Worm (Caenorhabditis elegans): ENCODE data around the gene Y81B9A.4.
"Not testable (repeated sequence)": the region's sequence is repeated elsewhere in the genome, so short reads cannot be mapped to it uniquely, and the experiment has no call there.

The Y81B9A.4 gene

DNA sequence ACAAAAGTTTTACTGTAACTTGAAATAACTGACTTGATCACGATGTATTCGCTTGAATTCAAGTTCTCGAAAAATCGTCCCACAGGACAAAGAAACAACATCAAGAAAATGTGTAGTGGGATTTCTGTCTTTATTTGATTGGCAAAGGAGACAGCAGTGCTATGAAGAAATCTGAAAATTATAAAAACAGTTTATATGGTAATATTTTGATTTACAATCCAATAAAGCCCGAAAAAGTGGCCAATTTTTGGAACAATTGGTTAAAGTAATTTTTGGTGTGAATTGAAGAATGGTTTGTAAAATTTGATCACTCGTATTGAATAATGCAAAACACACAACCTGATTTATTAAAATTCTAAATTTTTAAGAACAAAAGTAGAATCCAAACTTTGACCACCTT lies at the start of gene Y81B9A.4:
Y81B9A.4 (minus strand) TSS at position 101 of the 400 bp plus-strand sequence.
- TF ChIP-seq dao-5 (tag; optimal IDR thresholded peaks at IDR 0.05) (no peak), W03F9.2 (tag; optimal IDR thresholded peaks at IDR 0.05) (no peak), him-1 (tag; optimal IDR thresholded peaks at IDR 0.05) (no peak)

DNA sequence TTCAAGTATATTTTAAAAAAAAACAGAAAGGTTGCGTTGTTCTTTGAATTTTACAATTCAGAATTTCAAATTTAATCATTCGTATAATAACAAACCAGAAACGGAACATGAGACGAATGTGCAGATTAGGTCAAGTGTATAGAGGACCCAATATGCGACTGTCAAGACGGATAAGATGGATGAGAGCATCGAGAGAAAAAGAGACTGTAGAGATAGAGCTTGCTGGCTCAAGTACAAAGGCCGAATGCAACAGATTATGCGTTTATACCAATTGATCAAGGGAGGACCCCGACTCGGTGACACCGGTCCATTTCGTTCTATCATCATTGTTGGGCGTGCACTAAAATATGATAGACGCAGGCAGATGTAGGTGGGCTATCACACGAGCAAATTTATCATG lies 49.6 kb upstream of the Y81B9A.4 start:
- TF ChIP-seq him-1 (tag; optimal IDR thresholded peaks at IDR 0.05), result no peak
- TF ChIP-seq W03F9.2 (tag; optimal IDR thresholded peaks at IDR 0.05), result no peak
- TF ChIP-seq dao-5 (tag; optimal IDR thresholded peaks at IDR 0.05), result no peak

DNA sequence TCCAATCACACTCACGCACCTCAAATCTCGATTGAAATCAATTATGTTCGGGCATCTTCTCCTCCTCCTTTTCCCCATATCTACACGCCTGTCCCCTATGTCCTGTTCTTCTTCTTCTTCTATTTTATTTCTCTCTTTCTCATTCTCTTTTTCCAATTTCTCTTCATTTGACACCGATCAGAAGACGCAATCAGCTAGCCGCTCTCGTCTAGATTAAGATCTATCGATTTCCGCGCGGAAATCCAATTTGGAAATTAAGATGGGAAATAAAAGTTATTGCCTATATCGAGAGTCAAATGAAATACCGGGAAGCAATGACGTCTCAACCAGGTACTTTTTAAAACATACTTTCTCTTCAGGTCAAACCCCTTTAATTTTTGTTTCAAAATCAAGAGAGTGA lies 47.7 kb upstream of the Y81B9A.4 start:
- TF ChIP-seq W03F9.2 (tag; optimal IDR thresholded peaks at IDR 0.05) (no peak), dao-5 (tag; optimal IDR thresholded peaks at IDR 0.05) (no peak), him-1 (tag; optimal IDR thresholded peaks at IDR 0.05) (no peak)

DNA sequence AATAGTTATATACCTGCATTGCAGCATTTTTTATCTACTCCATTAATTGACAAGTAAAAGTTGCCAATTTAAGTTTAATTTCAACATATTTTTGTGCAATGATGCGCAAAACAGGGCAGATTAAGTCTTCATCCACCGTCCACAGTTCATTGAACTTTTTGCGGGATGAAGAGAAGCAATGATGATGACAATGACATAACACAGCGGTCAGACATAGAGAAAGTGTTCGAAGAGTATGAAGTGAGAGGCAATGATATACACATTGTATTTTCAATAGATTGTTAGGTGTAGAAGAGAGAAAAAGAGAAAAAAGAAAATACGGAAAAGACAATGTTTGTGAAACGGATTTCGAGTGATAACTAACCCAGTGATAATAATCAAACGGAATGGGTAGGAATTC lies 46.2 kb upstream of the Y81B9A.4 start:
- no peak for TF ChIP-seq W03F9.2 (tag; optimal IDR thresholded peaks at IDR 0.05)
- no peak for TF ChIP-seq dao-5 (tag; optimal IDR thresholded peaks at IDR 0.05)
- no peak for TF ChIP-seq him-1 (tag; optimal IDR thresholded peaks at IDR 0.05)

DNA sequence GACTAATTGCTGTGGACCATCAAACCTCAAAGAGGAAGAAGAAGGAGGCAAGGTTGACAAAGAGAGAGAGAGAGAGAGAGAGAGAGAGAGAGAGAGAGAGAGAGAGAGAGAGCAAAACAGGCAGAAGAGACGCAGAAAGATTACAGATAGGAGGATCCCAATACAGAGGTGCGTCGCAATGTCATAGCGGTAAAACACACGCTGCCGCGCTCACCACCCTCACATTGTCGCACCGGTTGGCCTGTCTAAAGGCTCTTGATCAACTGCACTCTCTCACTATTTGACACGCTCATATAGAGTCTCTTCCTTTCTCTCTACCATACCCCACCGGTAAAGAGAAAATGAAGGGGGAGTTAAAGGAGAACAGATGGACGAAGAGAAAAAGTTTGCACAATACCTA lies 44.5 kb upstream of the Y81B9A.4 start:
- TF ChIP-seq W03F9.2 (tag; optimal IDR thresholded peaks at IDR 0.05), result no peak
- TF ChIP-seq dao-5 (tag; optimal IDR thresholded peaks at IDR 0.05), result no peak
- no peak for TF ChIP-seq him-1 (tag; optimal IDR thresholded peaks at IDR 0.05)

DNA sequence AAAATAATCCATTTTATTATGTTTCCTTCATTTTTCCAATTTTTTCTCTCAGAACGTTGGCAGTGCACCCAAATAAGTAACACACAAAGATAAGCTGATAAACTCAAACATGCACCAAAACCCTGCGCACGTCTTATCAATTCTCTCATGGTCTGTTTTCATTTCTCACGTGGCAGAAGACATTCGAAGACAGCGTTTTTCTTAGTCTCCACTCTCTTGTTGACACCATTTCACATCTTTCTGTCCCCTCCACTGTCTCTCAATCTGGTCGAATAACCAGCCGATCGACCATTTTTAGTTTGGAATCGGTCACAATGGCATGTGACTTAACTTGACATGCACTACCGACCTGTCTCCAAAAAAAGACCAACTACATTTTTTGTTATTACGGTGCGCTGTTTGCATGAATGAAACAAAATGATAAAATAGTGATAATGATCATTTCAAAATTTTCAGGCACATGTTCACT lies 33.2 kb upstream of the Y81B9A.4 start, which contains the start of gene C35B8.3:
C35B8.3 (plus strand) TSS at position 51 of the 469 bp plus-strand sequence.
- TF ChIP-seq dao-5 (tag; optimal IDR thresholded peaks at IDR 0.05) (no peak), him-1 (tag; optimal IDR thresholded peaks at IDR 0.05) (no peak), W03F9.2 (tag; optimal IDR thresholded peaks at IDR 0.05) (no peak)

DNA sequence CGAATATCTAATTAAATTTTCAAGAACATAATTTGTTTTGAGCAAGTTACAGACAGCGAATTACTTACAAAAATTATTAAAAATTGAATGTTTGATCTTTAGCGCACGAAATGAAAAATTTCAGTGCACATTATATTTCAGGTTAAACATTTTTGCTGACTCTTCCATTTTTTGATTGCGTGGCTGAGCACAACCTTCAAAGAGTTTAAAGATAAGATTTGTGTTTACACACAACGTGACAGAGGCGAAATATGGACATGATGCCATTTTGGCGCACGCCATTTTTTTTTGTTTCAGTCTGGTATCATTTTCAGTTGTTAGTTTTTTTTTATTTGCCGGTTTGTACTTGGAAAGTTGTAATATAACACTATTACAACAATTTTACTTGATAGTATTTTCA lies 32.0 kb upstream of the Y81B9A.4 start:
- TF ChIP-seq him-1 (tag; optimal IDR thresholded peaks at IDR 0.05) (no peak), dao-5 (tag; optimal IDR thresholded peaks at IDR 0.05) (no peak), W03F9.2 (tag; optimal IDR thresholded peaks at IDR 0.05) (no peak)

DNA sequence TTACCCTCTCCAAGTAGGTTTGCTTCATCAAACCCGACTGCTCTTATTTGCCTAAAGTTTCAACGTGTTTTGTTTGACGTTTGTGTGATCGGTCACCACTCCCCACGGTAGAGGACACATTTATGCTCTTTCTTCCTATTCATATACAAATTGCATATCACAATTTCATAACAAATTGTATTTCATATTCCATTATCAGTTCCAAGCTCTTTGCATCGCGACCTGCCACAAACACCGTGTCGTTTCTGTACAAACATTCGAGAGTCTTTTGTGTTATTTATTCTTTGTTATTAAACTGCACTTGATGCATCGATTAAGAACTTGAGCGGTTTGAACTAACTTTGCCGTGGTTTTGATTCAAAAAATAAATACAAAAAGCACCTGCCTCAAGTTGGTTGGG lies 29.4 kb upstream of the Y81B9A.4 start:
- TF ChIP-seq W03F9.2 (tag; optimal IDR thresholded peaks at IDR 0.05) (no peak), him-1 (tag; optimal IDR thresholded peaks at IDR 0.05) (no peak), dao-5 (tag; optimal IDR thresholded peaks at IDR 0.05) (no peak)

DNA sequence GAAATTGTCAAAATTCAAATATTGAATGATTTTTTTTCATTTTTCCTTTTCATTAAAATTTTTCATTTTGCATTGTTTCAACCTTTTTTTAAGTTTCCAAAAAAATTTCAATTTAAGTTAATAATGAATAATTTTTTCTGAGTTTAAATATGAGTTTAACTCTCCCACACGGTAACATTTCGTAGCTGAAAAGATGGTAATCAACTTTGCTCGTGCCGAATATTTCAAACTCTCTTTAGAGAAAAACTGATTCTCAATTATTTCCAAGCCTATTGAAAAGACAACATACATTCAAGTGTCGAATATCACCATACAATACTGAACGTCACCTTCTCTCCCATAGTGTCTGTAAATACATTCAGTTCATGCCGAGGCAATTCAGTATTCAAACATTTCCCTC lies 28.2 kb upstream of the Y81B9A.4 start:
- TF ChIP-seq dao-5 (tag; optimal IDR thresholded peaks at IDR 0.05), result no peak
- no peak for TF ChIP-seq W03F9.2 (tag; optimal IDR thresholded peaks at IDR 0.05)
- no peak for TF ChIP-seq him-1 (tag; optimal IDR thresholded peaks at IDR 0.05)

DNA sequence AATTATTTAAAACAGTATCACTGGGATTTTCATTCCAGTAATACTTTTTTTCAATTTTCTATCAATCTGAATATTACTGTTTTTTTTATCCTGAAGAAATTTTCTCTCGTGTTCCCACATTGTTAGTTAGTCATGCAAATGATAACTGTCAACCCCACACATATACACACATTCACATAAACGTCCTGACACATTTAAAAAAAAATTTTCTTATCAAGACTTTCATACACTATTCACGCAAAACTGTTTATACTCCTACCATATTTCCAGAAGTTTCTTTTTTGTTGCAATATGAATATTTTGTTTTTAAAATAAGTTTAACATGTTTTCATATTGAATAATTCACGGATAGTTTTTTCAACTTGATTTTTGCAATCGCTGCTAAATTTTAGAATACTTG lies 27.8 kb upstream of the Y81B9A.4 start:
- no peak for TF ChIP-seq W03F9.2 (tag; optimal IDR thresholded peaks at IDR 0.05)

DNA sequence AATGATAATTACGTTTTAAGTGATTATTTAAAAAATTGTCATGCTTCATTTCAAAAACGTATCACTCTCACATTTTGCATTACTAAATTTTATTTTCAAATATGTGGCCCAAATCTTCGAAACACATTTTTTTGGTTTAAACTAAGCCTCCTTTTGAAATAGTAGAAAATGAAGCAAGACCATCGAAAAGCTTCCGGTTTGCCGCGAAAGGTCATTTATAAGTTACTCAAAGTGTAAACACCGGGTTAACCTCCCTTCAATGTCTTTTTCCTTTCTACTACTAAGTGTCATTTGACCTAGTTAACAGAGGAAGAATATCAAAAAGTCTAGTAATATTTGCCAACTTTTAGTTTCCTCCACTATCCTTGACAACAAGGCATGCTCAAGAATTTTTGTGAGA lies 26.0 kb upstream of the Y81B9A.4 start:
- TF ChIP-seq him-1 (tag; optimal IDR thresholded peaks at IDR 0.05), result no peak
- no peak for TF ChIP-seq dao-5 (tag; optimal IDR thresholded peaks at IDR 0.05)
- no peak for TF ChIP-seq W03F9.2 (tag; optimal IDR thresholded peaks at IDR 0.05)

DNA sequence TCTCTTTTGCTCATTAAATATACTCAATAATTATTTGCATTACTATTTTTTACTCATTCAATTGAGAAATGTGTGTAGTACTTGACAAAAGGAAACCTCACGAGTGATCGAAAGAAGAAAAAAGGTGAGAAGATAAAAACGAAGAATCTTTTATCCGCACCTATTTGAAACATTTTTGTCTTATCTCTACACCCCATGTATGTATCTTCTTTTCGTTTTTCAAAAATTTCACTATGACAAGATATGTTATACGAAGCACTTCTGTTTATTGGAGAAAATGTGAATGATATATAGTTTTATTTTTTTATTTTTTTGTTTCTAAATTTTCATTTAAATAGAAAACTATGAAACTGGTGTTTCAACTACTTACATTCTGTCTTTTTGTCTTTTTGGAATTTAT lies 24.3 kb upstream of the Y81B9A.4 start:
- TF ChIP-seq dao-5 (tag; optimal IDR thresholded peaks at IDR 0.05) (no peak), him-1 (tag; optimal IDR thresholded peaks at IDR 0.05) (no peak), W03F9.2 (tag; optimal IDR thresholded peaks at IDR 0.05) (no peak)

DNA sequence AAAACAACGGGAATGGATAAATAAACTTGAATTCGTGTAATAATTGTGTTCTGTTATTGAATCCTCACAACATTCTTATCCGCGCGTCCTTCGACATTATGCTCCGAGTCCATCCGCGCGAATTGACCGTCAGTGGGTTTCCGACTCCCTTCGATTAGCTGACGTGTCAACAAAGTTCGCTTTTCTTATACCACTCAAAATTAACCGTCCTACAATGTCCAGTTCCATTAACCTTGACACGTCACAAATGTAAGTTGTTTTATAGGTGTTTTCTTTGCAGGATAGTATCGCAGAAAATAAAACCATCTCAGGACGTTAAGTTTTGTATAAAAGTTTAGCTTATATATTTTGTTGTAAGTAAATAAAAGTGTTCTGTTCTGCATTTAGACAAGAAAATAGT lies 22.7 kb upstream of the Y81B9A.4 start, which contains the start of gene crb-3:
crb-3 (plus strand) TSS at position 301 of the 400 bp plus-strand sequence.
- not testable (repeated sequence) for TF ChIP-seq dao-5, W03F9.2, him-1 (tag; optimal IDR thresholded peaks at IDR 0.05)

DNA sequence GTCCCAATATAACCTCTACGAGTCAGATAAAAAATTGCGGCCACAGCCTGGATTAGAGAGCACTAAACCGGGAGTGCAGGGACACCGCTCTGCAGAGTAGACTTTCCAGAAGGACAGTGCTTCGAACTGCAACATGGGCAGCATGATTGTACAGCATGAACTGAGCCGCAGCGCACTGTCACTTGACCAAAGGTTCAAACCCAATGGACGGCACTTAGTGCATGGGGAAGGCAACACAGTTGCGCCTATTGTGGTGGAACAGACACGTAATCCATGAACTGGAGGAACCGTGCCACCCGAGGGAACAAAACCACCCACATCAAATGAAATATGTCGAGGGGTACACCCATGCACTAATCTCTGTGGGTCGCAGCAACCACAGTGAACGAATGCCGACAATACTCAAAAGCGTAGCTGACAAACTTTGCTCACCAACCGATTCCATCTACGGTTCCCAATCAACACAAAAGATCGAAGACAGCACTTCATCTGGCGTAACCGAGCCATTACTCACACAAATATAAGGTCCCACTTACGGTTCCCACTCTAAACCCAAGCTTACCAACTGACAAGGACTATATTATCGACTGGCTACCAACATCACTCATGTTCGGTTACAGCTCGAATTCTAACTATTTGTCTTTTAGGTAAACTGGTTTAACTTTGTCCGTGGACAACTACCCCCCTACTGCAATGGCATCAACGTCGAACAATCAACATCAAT lies 14.8 kb upstream of the Y81B9A.4 start:
- TF ChIP-seq W03F9.2 (tag; optimal IDR thresholded peaks at IDR 0.05) (no peak), him-1 (tag; optimal IDR thresholded peaks at IDR 0.05) (no peak), dao-5 (tag; optimal IDR thresholded peaks at IDR 0.05) (no peak)

DNA sequence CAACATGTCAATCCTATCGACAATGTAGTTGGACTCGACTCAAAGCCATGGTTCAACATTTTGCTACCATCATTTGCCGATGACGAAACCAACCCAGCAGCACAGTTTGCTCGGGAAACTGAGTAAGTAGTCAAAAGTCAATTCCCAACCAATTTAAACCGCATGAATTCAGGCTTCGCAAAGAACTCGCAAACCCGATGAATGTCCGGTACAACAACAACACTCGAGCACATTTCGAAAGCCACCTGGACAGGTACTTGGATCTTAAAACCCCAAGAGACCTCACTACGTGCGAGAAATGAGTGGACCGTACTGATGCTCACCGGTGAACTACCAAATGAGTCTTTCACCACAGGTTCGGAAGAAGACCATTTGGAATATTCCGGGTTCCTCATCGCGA lies 13.4 kb upstream of the Y81B9A.4 start:
- TF ChIP-seq him-1 (tag; optimal IDR thresholded peaks at IDR 0.05), result no peak
- no peak for TF ChIP-seq W03F9.2 (tag; optimal IDR thresholded peaks at IDR 0.05)
- no peak for TF ChIP-seq dao-5 (tag; optimal IDR thresholded peaks at IDR 0.05)
